Fruit fly (Drosophila melanogaster) whole organism, embryonic: ENCODE data around the gene Apt1.

ENCODE experiments used
- CG12769 ChIP-seq: fragments of 200-800 bp; sonication (Bioruptor generic); optimal IDR thresholded peaks from 2 replicates; lab custom pipeline; 2019; ENCODE audit warnings: missing biosample characterization, mild to moderate bottlenecking, missing genetic modification characterization, moderate library complexity
- CG6791 ChIP-seq: fragments of 200-800 bp; sonication (Bioruptor generic); IDR thresholded peaks from 3 replicates; pipeline ENCODE4 v1.3.6; 2022; ENCODE audit warnings: missing biosample characterization, missing genetic modification characterization; ENCODE audit not compliant: partially characterized antibody
- CTCF ChIP-seq: fragments of 200-800 bp; sonication (Bioruptor generic); optimal IDR thresholded peaks from 2 replicates; lab custom pipeline; 2017; ENCODE audit warnings: missing biosample characterization, mild to moderate bottlenecking, missing genetic modification characterization, moderate library complexity
- dmrt99B ChIP-seq: fragments of 200-800 bp; sonication (Bioruptor generic); optimal IDR thresholded peaks from 2 replicates; lab custom pipeline; 2018; ENCODE audit warnings: missing biosample characterization, mild to moderate bottlenecking, missing genetic modification characterization, moderate library complexity

dm6 chr3L:11578847-11579246 lies 49.0 kb upstream of the Apt1 start:
- TF ChIP-seq CG6791 (GFP tag; lab: Robert Waterston, UW): no peak
- TF ChIP-seq dmrt99B (tag; lab: Kevin White, UChicago): no peak
- peak; percentile 74 for TF ChIP-seq CTCF (GFP tag; lab: Kevin White, UChicago)
- TF ChIP-seq CG12769 (tag; lab: Kevin White, UChicago): no peak
